Worm (Caenorhabditis elegans): ENCODE measurements around the gene pqn-42.
A peak's percentile ranks its signal among the peaks of the same experiment; 100 is the strongest.

Gene pqn-42

DNA sequence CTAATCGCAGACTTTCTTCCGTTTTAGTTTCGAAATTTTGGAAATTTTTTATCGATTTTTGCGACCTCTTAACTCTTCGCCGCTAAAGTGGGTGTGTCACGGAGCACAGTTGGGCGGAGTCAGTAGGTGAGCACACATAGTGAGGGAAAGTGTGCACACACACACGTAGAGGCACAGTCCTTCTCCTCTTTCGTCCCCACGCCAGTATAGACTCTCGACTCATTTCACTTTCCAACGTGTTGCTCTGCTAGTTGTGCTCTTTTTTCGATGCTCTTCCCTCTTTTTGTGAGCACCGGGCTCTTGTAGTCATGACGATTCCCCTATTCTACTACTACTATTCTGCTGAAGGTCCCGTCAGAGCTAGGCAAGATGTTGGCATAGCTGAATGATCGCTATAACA is 6.3 kb downstream of the pqn-42 start (continued):
- no peak for TF ChIP-seq tbx-9 (tag; optimal IDR thresholded peaks at IDR 0.05; ENCODE audit: borderline replicate concordance)
- no peak for TF ChIP-seq D2030.7 (GFP tag; IDR thresholded peaks at IDR 0.05)
- no peak for TF ChIP-seq sptf-2 (GFP tag; optimal IDR thresholded peaks at IDR 0.05)
- TF ChIP-seq madf-3 (GFP tag; IDR thresholded peaks at IDR 0.05) = 0 out of 2 replicates have a peak, but pooled peaks have one; percentile 34
- TF ChIP-seq zfh-2 (GFP tag; conservative IDR thresholded peaks at IDR 0.05) = no peak
- TF ChIP-seq F33H1.4 (GFP tag; IDR thresholded peaks at IDR 0.05) = no peak
- TF ChIP-seq rpc-1 (optimal IDR thresholded peaks at IDR 0.05) = no peak
- TF ChIP-seq rpc-1 (tag; optimal IDR thresholded peaks at IDR 0.05) = no peak
- no peak for TF ChIP-seq hmg-20 (GFP tag; IDR thresholded peaks at IDR 0.05)
- no peak for TF ChIP-seq attf-6 (GFP tag; IDR thresholded peaks at IDR 0.05)
- TF ChIP-seq snpc-1.1 (tag; optimal IDR thresholded peaks at IDR 0.05; ENCODE audit: insufficient read depth) = no peak
- TF ChIP-seq K12H6.12 (tag; optimal IDR thresholded peaks at IDR 0.05) = no peak
- no peak for TF ChIP-seq bed-1 (GFP tag; IDR thresholded peaks at IDR 0.05)
- TF ChIP-seq tbp1 (GFP tag; optimal IDR thresholded peaks at IDR 0.05) = no peak
- TF ChIP-seq F57A8.1 (GFP tag; optimal IDR thresholded peaks at IDR 0.05) = no peak
- no peak for TF ChIP-seq C17E4.6 (GFP tag; IDR thresholded peaks at IDR 0.05)
- no peak for TF ChIP-seq egl-18 (GFP tag; IDR thresholded peaks at IDR 0.05)
- no peak for TF ChIP-seq F49E8.2 (tag; optimal IDR thresholded peaks at IDR 0.05; ENCODE audit: insufficient read depth)
- TF ChIP-seq Y53F4B.3 (GFP tag; IDR thresholded peaks at IDR 0.05) = no peak
- TF ChIP-seq dpff-1 (tag; optimal IDR thresholded peaks at IDR 0.05) = no peak
- no peak for TF ChIP-seq madf-8 (GFP tag; conservative IDR thresholded peaks at IDR 0.05)
- TF ChIP-seq T26A5.8 (tag; optimal IDR thresholded peaks at IDR 0.05) = no peak
- no peak for TF ChIP-seq C06A6.2 (GFP tag; conservative IDR thresholded peaks at IDR 0.05)
- TF ChIP-seq Y79H2A.3 (GFP tag; conservative IDR thresholded peaks at IDR 0.05) = no peak
- TF ChIP-seq F39B2.1 (GFP tag; IDR thresholded peaks at IDR 0.05) = no peak
- no peak for TF ChIP-seq nfya-2 (GFP tag; IDR thresholded peaks at IDR 0.05)
- TF ChIP-seq tlf-1 (GFP tag; optimal IDR thresholded peaks at IDR 0.05) = no peak
- TF ChIP-seq cebp-1 (GFP tag; IDR thresholded peaks at IDR 0.05) = peak; percentile 40; the same call in 1 of the 2 replicates
- TF ChIP-seq cebp-1 (tag; optimal IDR thresholded peaks at IDR 0.05) = peak; percentile 68
- no peak for TF ChIP-seq rec-8 (tag; optimal IDR thresholded peaks at IDR 0.05)
- TF ChIP-seq xnd-1 (tag; optimal IDR thresholded peaks at IDR 0.05) = no peak
- no peak for TF ChIP-seq ama-1 (optimal IDR thresholded peaks at IDR 0.05)
- no peak for TF ChIP-seq ama-1 (GFP tag; optimal IDR thresholded peaks at IDR 0.05)
- no peak for TF ChIP-seq ceh-58 (GFP tag; IDR thresholded peaks at IDR 0.05)
- TF ChIP-seq mes-4 (tag; optimal IDR thresholded peaks at IDR 0.05) = no peak
- no peak for TF ChIP-seq fkh-3 (tag; optimal IDR thresholded peaks at IDR 0.05)
- TF ChIP-seq lin-35 (GFP tag; optimal IDR thresholded peaks at IDR 0.05) = no peak
- TF ChIP-seq K11D2.4 (GFP tag; IDR thresholded peaks at IDR 0.05) = 0 out of 2 replicates have a peak, but pooled peaks have one; percentile 21
- no peak for TF ChIP-seq nhr-120 (GFP tag; IDR thresholded peaks at IDR 0.05)
- no peak for TF ChIP-seq lag-1 (GFP tag; IDR thresholded peaks at IDR 0.05)
- TF ChIP-seq F55B11.4 (tag; optimal IDR thresholded peaks at IDR 0.05; ENCODE audit: borderline replicate concordance, insufficient read depth) = no peak
- TF ChIP-seq Y56A3A.18 (GFP tag; IDR thresholded peaks at IDR 0.05) = no peak
- TF ChIP-seq ceh-40 (GFP tag; IDR thresholded peaks at IDR 0.05) = no peak
- no peak for TF ChIP-seq F57C9.4 (tag; optimal IDR thresholded peaks at IDR 0.05)
- TF ChIP-seq B0035.1 (tag; optimal IDR thresholded peaks at IDR 0.05) = no peak
- TF ChIP-seq attf-5 (GFP tag; optimal IDR thresholded peaks at IDR 0.05) = peak; percentile 9
- no peak for TF ChIP-seq him-1 (tag; optimal IDR thresholded peaks at IDR 0.05)
- peak; percentile 19; the same call in 1 of the 2 replicates for TF ChIP-seq B0336.3 (GFP tag; IDR thresholded peaks at IDR 0.05)
- no peak for TF ChIP-seq ZK185.1 (tag; optimal IDR thresholded peaks at IDR 0.05; ENCODE audit: poor library complexity, severe bottlenecking)
- TF ChIP-seq bed-2 (GFP tag; IDR thresholded peaks at IDR 0.05) = no peak

Measured in whole organism, young adult.